Fruit fly (Drosophila melanogaster): ENCODE data around the gene CG2150.

Gene CG2150

dm6 chr3R:31748093-31748996 lies 16.2 kb downstream of the CG2150 start (continued):
- TF ChIP-seq usp (GFP tag; optimal IDR thresholded peaks at IDR 0.05) (no peak), Hnf4 (GFP tag; optimal IDR thresholded peaks at IDR 0.05) (peak; percentile 4), Sp1 (GFP tag; optimal IDR thresholded peaks at IDR 0.05) (peak; percentile 61), lola (GFP tag; optimal IDR thresholded peaks at IDR 0.05) (no peak), psq (GFP tag; optimal IDR thresholded peaks at IDR 0.05) (peak; percentile 100), Mio (GFP tag; optimal IDR thresholded peaks at IDR 0.05) (no peak), Dif (GFP tag; optimal IDR thresholded peaks at IDR 0.05; ENCODE audit: partially characterized antibody) (peak; percentile 20), tai (GFP tag; optimal IDR thresholded peaks at IDR 0.05) (no peak), brk (GFP tag; optimal IDR thresholded peaks at IDR 0.05) (no peak), Vsx2 (GFP tag; optimal IDR thresholded peaks at IDR 0.05; ENCODE audit: partially characterized antibody) (no peak), br (GFP tag; optimal IDR thresholded peaks at IDR 0.05) (peak; percentile 18)

- TF ChIP-seq Rel (GFP tag; optimal IDR thresholded peaks at IDR 0.05): no peak
- TF ChIP-seq Rel (tag; optimal IDR thresholded peaks at IDR 0.05): peak; percentile 33
- peak; percentile 34 for TF ChIP-seq Hnf4 (GFP tag; optimal IDR thresholded peaks at IDR 0.05)
- TF ChIP-seq sv (GFP tag; optimal IDR thresholded peaks at IDR 0.05): no peak
- peak; percentile 19 for TF ChIP-seq Sp1 (GFP tag; optimal IDR thresholded peaks at IDR 0.05)
- peak in 1 of 2 experiments; percentile 26 for TF ChIP-seq dl (GFP tag; optimal IDR thresholded peaks at IDR 0.05; ENCODE audit: insufficient read depth in 1 of 2, partially characterized antibody in 2 of 2)
- TF ChIP-seq h (GFP tag; optimal IDR thresholded peaks at IDR 0.05): peak; percentile 46
- TF ChIP-seq HLH106 (tag; optimal IDR thresholded peaks at IDR 0.05): peak; percentile 15
- peak; percentile 55 for TF ChIP-seq Hr83 (GFP tag; optimal IDR thresholded peaks at IDR 0.05; ENCODE audit: poor library complexity, severe bottlenecking)
- TF ChIP-seq tai (GFP tag; optimal IDR thresholded peaks at IDR 0.05): no peak
- peak; percentile 8 for TF ChIP-seq OdsH (GFP tag; optimal IDR thresholded peaks at IDR 0.05)
- TF ChIP-seq Dfd (GFP tag; optimal IDR thresholded peaks at IDR 0.05): no peak
- TF ChIP-seq foxo (GFP tag; optimal IDR thresholded peaks at IDR 0.05): peak in 1 of 2 experiments; percentile 15
- TF ChIP-seq Jra (GFP tag; optimal IDR thresholded peaks at IDR 0.05): peak; percentile 22
- peak; percentile 47 for TF ChIP-seq Myc (optimal IDR thresholded peaks at IDR 0.05)
- TF ChIP-seq rgr (GFP tag; optimal IDR thresholded peaks at IDR 0.05): peak; percentile 29
Observed at dm6 chr3R:31747429-31748048, 17.0 kb downstream of the CG2150 start, which contains the start of the genes nero and CG1910. nero (minus strand) TSS chr3R:31747558. CG1910 (plus strand) TSS chr3R:31747643.

dm6 chr3R:31745629-31746081 lies 18.9 kb downstream of the CG2150 start, which contains the start of gene awd:
awd (minus strand) TSS chr3R:31746077.
- TF ChIP-seq sage (GFP tag; optimal IDR thresholded peaks at IDR 0.05) (no peak), lola (GFP tag; optimal IDR thresholded peaks at IDR 0.05) (no peak), N (GFP tag; optimal IDR thresholded peaks at IDR 0.05) (no peak), dl (GFP tag; optimal IDR thresholded peaks at IDR 0.05; ENCODE audit: insufficient read depth in 1 of 2, partially characterized antibody in 2 of 2) (no peak), Hr83 (GFP tag; optimal IDR thresholded peaks at IDR 0.05; ENCODE audit: poor library complexity, severe bottlenecking) (peak; percentile 21), CG9705 (GFP tag; optimal IDR thresholded peaks at IDR 0.05) (no peak), OdsH (GFP tag; optimal IDR thresholded peaks at IDR 0.05) (no peak), Hr78 (GFP tag; optimal IDR thresholded peaks at IDR 0.05) (no peak), Sp1 (GFP tag; optimal IDR thresholded peaks at IDR 0.05) (peak; percentile 52), Hnf4 (GFP tag; optimal IDR thresholded peaks at IDR 0.05) (peak; percentile 8), foxo (GFP tag; optimal IDR thresholded peaks at IDR 0.05) (peak in 1 of 2 experiments; percentile 29), Myc (optimal IDR thresholded peaks at IDR 0.05) (peak; percentile 45), Abd-B (GFP tag; optimal IDR thresholded peaks at IDR 0.05) (no peak), psq (GFP tag; optimal IDR thresholded peaks at IDR 0.05) (peak; percentile 9), GATAd (GFP tag; optimal IDR thresholded peaks at IDR 0.05) (no peak), usp (GFP tag; optimal IDR thresholded peaks at IDR 0.05) (no peak), rgr (GFP tag; optimal IDR thresholded peaks at IDR 0.05) (peak; percentile 57), br (GFP tag; optimal IDR thresholded peaks at IDR 0.05) (peak; percentile 37), woc (GFP tag; optimal IDR thresholded peaks at IDR 0.05) (no peak), CrebA (GFP tag; optimal IDR thresholded peaks at IDR 0.05; ENCODE audit: borderline replicate concordance) (no peak), Vsx2 (GFP tag; optimal IDR thresholded peaks at IDR 0.05; ENCODE audit: partially characterized antibody) (no peak), CG32264 (GFP tag; optimal IDR thresholded peaks at IDR 0.05) (no peak), ey (GFP tag; optimal IDR thresholded peaks at IDR 0.05) (no peak), Rel (GFP tag; optimal IDR thresholded peaks at IDR 0.05) (no peak), Rel (tag; optimal IDR thresholded peaks at IDR 0.05) (peak; percentile 76), tai (GFP tag; optimal IDR thresholded peaks at IDR 0.05) (no peak), dmrt93B (GFP tag; optimal IDR thresholded peaks at IDR 0.05) (no peak), Dif (GFP tag; optimal IDR thresholded peaks at IDR 0.05; ENCODE audit: partially characterized antibody) (peak; percentile 68), jim (GFP tag; optimal IDR thresholded peaks at IDR 0.05) (no peak), h (GFP tag; optimal IDR thresholded peaks at IDR 0.05) (peak; percentile 40), pan (optimal IDR thresholded peaks at IDR 0.05) (no peak), Dfd (GFP tag; optimal IDR thresholded peaks at IDR 0.05) (no peak), HLH106 (tag; optimal IDR thresholded peaks at IDR 0.05) (peak; percentile 23)

All from whole organism, wandering third instar larva.